Worm (Caenorhabditis elegans): ENCODE data around the gene ttbk-5.

Gene ttbk-5

ce11 chrIV:10066456-10066855 is 24.0 kb upstream of the ttbk-5 start:
- TF ChIP-seq ceh-43 (GFP tag; optimal IDR thresholded peaks at IDR 0.05) (no peak), lsy-2 (tag; optimal IDR thresholded peaks at IDR 0.05) (no peak), ceh-39 (tag; optimal IDR thresholded peaks at IDR 0.05) (no peak), lin-13 (tag; optimal IDR thresholded peaks at IDR 0.05) (no peak), bed-3 (GFP tag; optimal IDR thresholded peaks at IDR 0.05) (no peak), ceh-83 (GFP tag; optimal IDR thresholded peaks at IDR 0.05) (no peak), mab-5 (tag; optimal IDR thresholded peaks at IDR 0.05) (no peak), drap-1 (GFP tag; optimal IDR thresholded peaks at IDR 0.05) (no peak), lin-32 (GFP tag; optimal IDR thresholded peaks at IDR 0.05) (no peak), ztf-11 (tag; optimal IDR thresholded peaks at IDR 0.05) (no peak)

ce11 chrIV:10067541-10067940 is 22.9 kb upstream of the ttbk-5 start, which contains the start of gene cwn-2:
cwn-2 (plus strand) TSS chrIV:10067816.
- TF ChIP-seq ceh-83 (GFP tag; optimal IDR thresholded peaks at IDR 0.05), result no peak
- no peak for TF ChIP-seq M03D4.4 (tag; optimal IDR thresholded peaks at IDR 0.05)
- no peak for TF ChIP-seq zip-8 (tag; optimal IDR thresholded peaks at IDR 0.05)
- no peak for TF ChIP-seq lin-32 (GFP tag; optimal IDR thresholded peaks at IDR 0.05)
- no peak for TF ChIP-seq mab-5 (tag; optimal IDR thresholded peaks at IDR 0.05)
- no peak for TF ChIP-seq drap-1 (GFP tag; optimal IDR thresholded peaks at IDR 0.05)
- no peak for TF ChIP-seq sptf-1 (tag; optimal IDR thresholded peaks at IDR 0.05)

DNA sequence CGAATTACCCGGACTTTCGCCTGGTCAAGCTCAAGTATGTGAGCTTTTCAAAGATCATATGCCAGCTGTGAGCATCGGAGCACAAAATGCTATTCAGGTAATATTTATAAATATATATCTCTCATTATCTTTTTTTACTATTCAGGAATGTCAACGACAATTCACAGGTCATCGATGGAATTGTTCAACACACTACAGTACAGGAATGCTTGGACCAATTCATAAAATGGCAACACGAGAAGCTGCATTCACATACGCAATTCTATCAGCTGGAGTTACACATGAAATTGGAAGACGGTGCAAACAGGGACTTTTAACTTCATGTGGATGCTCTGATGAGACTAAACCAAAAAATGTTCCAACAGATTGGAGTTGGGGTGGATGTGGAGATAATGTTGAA is 22.2 kb upstream of the ttbk-5 start:
- no peak for TF ChIP-seq nhr-12 (tag; optimal IDR thresholded peaks at IDR 0.05)

- TF ChIP-seq nhr-76 (tag; optimal IDR thresholded peaks at IDR 0.05), result no peak
- TF ChIP-seq elt-1 (tag; optimal IDR thresholded peaks at IDR 0.05; ENCODE audit: borderline replicate concordance, insufficient read depth), result no peak
- no peak for TF ChIP-seq unc-120 (tag; optimal IDR thresholded peaks at IDR 0.05; ENCODE audit: poor library complexity, severe bottlenecking)
- no peak for TF ChIP-seq tbx-8 (GFP tag; optimal IDR thresholded peaks at IDR 0.05)
- no peak for TF ChIP-seq nhr-2 (tag; optimal IDR thresholded peaks at IDR 0.05)
- no peak for TF ChIP-seq lin-32 (GFP tag; optimal IDR thresholded peaks at IDR 0.05)
These were observed 17.9 kb upstream of the ttbk-5 start, which contains the start of gene W01B6.3 for ce11 chrIV:10072527-10072926. W01B6.3 (minus strand) TSS chrIV:10072627.

- TF ChIP-seq unc-39 (tag; optimal IDR thresholded peaks at IDR 0.05), result no peak
- TF ChIP-seq bed-3 (GFP tag; optimal IDR thresholded peaks at IDR 0.05), result no peak
- TF ChIP-seq tbx-8 (GFP tag; optimal IDR thresholded peaks at IDR 0.05), result no peak
- TF ChIP-seq nhr-76 (tag; optimal IDR thresholded peaks at IDR 0.05), result no peak
- no peak for TF ChIP-seq mls-2 (tag; optimal IDR thresholded peaks at IDR 0.05)
- TF ChIP-seq drap-1 (GFP tag; optimal IDR thresholded peaks at IDR 0.05), result no peak
- no peak for TF ChIP-seq sptf-1 (tag; optimal IDR thresholded peaks at IDR 0.05)
- no peak for TF ChIP-seq unc-120 (tag; optimal IDR thresholded peaks at IDR 0.05; ENCODE audit: poor library complexity, severe bottlenecking)
- TF ChIP-seq ces-1 (GFP tag; optimal IDR thresholded peaks at IDR 0.05), result no peak
- TF ChIP-seq hlh-1 (tag; optimal IDR thresholded peaks at IDR 0.05), result no peak
- TF ChIP-seq lin-13 (tag; optimal IDR thresholded peaks at IDR 0.05), result no peak
- no peak for TF ChIP-seq pha-4 (tag; optimal IDR thresholded peaks at IDR 0.05)
- TF ChIP-seq ceh-83 (GFP tag; optimal IDR thresholded peaks at IDR 0.05), result no peak
These were observed 15.4 kb upstream of the ttbk-5 start, which contains the start of the genes ttbk-4 and W01B6.4 for ce11 chrIV:10075034-10075510. ttbk-4 (minus strand) TSS chrIV:10075134. W01B6.4 (plus strand) TSS chrIV:10075460.

DNA sequence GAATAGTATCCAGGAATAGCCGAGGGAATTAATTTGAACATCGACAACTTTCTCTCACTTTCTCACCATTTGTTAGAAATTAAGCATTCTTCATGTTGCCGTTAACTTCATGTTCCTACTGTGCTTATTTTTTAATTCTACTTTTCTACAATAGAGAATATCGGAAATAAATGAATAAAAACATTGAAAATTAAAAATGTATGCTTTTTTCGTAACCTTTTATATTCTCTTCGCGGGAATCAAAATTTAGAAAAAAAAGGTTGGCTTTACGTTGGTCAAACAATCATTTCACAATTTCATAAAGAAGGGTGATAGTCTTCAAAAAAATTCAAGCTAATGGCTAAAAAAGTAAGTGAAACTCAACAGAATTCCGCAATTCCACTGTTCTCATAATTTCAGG is 14.6 kb upstream of the ttbk-5 start, which contains the start of gene W01B6.5:
W01B6.5 (plus strand) TSS at position 301 of the 400 bp plus-strand sequence.
- TF ChIP-seq drap-1 (GFP tag; optimal IDR thresholded peaks at IDR 0.05) (no peak), sptf-1 (tag; optimal IDR thresholded peaks at IDR 0.05) (no peak), flh-1 (GFP tag; optimal IDR thresholded peaks at IDR 0.05) (no peak), lin-32 (GFP tag; optimal IDR thresholded peaks at IDR 0.05) (no peak), sem-2 (GFP tag; optimal IDR thresholded peaks at IDR 0.05) (no peak), nhr-28 (tag; optimal IDR thresholded peaks at IDR 0.05) (no peak), nhr-237 (tag; optimal IDR thresholded peaks at IDR 0.05) (no peak)

DNA sequence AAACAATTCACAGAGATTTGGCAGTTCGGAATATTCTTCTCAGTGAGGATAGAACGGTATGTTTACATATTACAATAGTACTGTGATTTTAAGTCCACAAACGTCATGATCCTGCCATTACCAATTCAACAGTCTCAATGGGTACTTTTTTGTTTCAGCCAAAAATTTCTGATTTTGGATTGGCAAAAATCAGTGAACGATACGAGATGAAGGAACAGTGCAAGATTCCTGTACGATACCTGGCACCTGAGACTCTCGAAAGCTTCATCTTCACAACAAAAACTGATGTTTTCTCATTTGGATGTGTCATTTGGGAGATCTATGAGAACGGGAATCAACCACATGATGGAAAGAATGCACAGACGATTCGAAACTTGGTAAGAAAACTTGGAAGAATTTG is 12.5 kb upstream of the ttbk-5 start:
- no peak for TF ChIP-seq lin-13 (tag; optimal IDR thresholded peaks at IDR 0.05)
- TF ChIP-seq ztf-11 (tag; optimal IDR thresholded peaks at IDR 0.05), result no peak
- no peak for TF ChIP-seq unc-62 (GFP tag; optimal IDR thresholded peaks at IDR 0.05)
- no peak for TF ChIP-seq ceh-39 (tag; optimal IDR thresholded peaks at IDR 0.05)
- TF ChIP-seq nhr-2 (tag; optimal IDR thresholded peaks at IDR 0.05), result no peak

Data from whole organism, mixed stage, embryonic.